Worm (Caenorhabditis elegans) whole organism, L1 larva: Measurements from ENCODE around the gene rpl-36.

Experiments used
- aly-2 ChIP-seq: fragments of 150-350 bp; optimal IDR thresholded peaks from 2 replicates; lab custom pipeline; 2014; ENCODE audit warnings: missing biosample characterization, missing genetic modification characterization
- egl-13 ChIP-seq: sonication (generic microtip); optimal IDR thresholded peaks from 2 replicates; lab custom pipeline; 2016; ENCODE audit warnings: missing genotype, missing genetic modification reagents, missing genetic modification characterization, missing compliant biosample characterization
- grh-1 ChIP-seq: fragments of 200-800 bp; sonication (Bioruptor generic); IDR thresholded peaks from 2 replicates; pipeline ENCODE4 v1.3.6; 2022; ENCODE audit warnings: missing genetic modification reagents, missing genetic modification characterization, missing compliant biosample characterization
- lin-13 ChIP-seq: fragments of 150-350 bp; optimal IDR thresholded peaks from 2 replicates; lab custom pipeline; 2014; ENCODE audit warnings: missing biosample characterization, missing genetic modification reagents, missing genetic modification characterization
- lin-14 ChIP-seq: fragments of 200-800 bp; sonication (Bioruptor generic); optimal IDR thresholded peaks from 2 replicates; lab custom pipeline; 2018; ENCODE audit warnings: mild to moderate bottlenecking, missing genetic modification characterization, moderate library complexity, missing compliant biosample characterization
- lsy-2 ChIP-seq, 2 experiments: fragments of 150-350 bp; optimal IDR thresholded peaks; 2 replicates each; lab custom pipeline; 2014; ENCODE audit warnings: missing biosample characterization in 2 of 2, missing genetic modification characterization in 2 of 2
- nhr-11 ChIP-seq: fragments of 150-350 bp; optimal IDR thresholded peaks from 2 replicates; lab custom pipeline; 2014; ENCODE audit warnings: missing biosample characterization, missing genetic modification characterization

- TF ChIP-seq grh-1 (no peak), lsy-2 (tag; optimal IDR thresholded peaks at IDR 0.05; lab: Kevin White, UChicago) (peak in 1 of 2 experiments; percentile 50), aly-2 (no peak), lin-13 (GFP tag; lab: Kevin White, UChicago) (no peak), lin-14 (no peak), egl-13 (tag; lab: Kevin White, UChicago) (no peak), nhr-11 (tag; lab: Kevin White, UChicago) (no peak)
These were observed 29.7 kb downstream of the rpl-36 start, which contains the start of gene R151.2 for ce11 chrIII:7209721-7210120.
